Worm (Caenorhabditis elegans) whole organism, mixed stage, embryonic: Measurements from ENCODE around the gene C07H4.1.

Experiments used
- blmp-1 ChIP-seq: fragments of 150-350 bp; optimal IDR thresholded peaks from 2 replicates; lab custom pipeline; 2014; ENCODE audit warnings: missing biosample characterization, missing genetic modification characterization
- ceh-39 ChIP-seq: fragments of 150-350 bp; optimal IDR thresholded peaks from 2 replicates; lab custom pipeline; 2014; ENCODE audit warnings: missing biosample characterization, missing genetic modification characterization
- drap-1 ChIP-seq: fragments of 200-800 bp; sonication (Bioruptor generic); optimal IDR thresholded peaks from 3 replicates; lab custom pipeline; 2018; ENCODE audit warnings: mild to moderate bottlenecking, missing genetic modification characterization, missing compliant biosample characterization
- lin-13 ChIP-seq: fragments of 150-350 bp; optimal IDR thresholded peaks from 2 replicates; lab custom pipeline; 2014; ENCODE audit warnings: missing biosample characterization, missing genetic modification characterization
- lsy-2 ChIP-seq: fragments of 150-350 bp; optimal IDR thresholded peaks from 2 replicates; lab custom pipeline; 2014; ENCODE audit warnings: missing biosample characterization, missing genetic modification characterization
- nhr-12 ChIP-seq: fragments of 150-350 bp; optimal IDR thresholded peaks from 2 replicates; lab custom pipeline; 2014; ENCODE audit warnings: missing biosample characterization, missing genetic modification characterization
- nhr-237 ChIP-seq: fragments of 150-350 bp; optimal IDR thresholded peaks from 2 replicates; lab custom pipeline; 2014; ENCODE audit warnings: missing biosample characterization, missing genetic modification characterization
- nhr-76 ChIP-seq: sonication (generic microtip); optimal IDR thresholded peaks from 2 replicates; lab custom pipeline; 2017; ENCODE audit warnings: missing biosample characterization, missing genetic modification characterization
- pha-4 ChIP-seq: fragments of 150-350 bp; optimal IDR thresholded peaks from 2 replicates; lab custom pipeline; 2018; ENCODE audit warnings: missing biosample characterization, missing genetic modification reagents, missing genetic modification characterization
- sem-2 ChIP-seq: fragments of 200-800 bp; sonication (Bioruptor generic); optimal IDR thresholded peaks from 2 replicates; lab custom pipeline; 2018; ENCODE audit warnings: mild to moderate bottlenecking, missing genetic modification characterization, missing compliant biosample characterization
- snpc-4 ChIP-seq: fragments of 150-350 bp; optimal IDR thresholded peaks from 2 replicates; lab custom pipeline; 2014; ENCODE audit warnings: missing biosample characterization, missing genetic modification characterization
- unc-39 ChIP-seq: fragments of 150-350 bp; optimal IDR thresholded peaks from 2 replicates; lab custom pipeline; 2014; ENCODE audit warnings: missing biosample characterization, missing genetic modification characterization
- unc-62 ChIP-seq: fragments of 150-350 bp; optimal IDR thresholded peaks from 2 replicates; lab custom pipeline; 2014; ENCODE audit warnings: missing biosample characterization, missing genetic modification reagents, missing genetic modification characterization
- ztf-11 ChIP-seq: fragments of 150-350 bp; optimal IDR thresholded peaks from 2 replicates; lab custom pipeline; 2014; ENCODE audit warnings: missing biosample characterization, missing genetic modification characterization

ce11 chrII:9131363-9131762, 37.9 kb upstream of the C07H4.1 start, which contains the start of gene C16D2.1:
- TF ChIP-seq ztf-11 (tag; lab: Kevin White, UChicago) (no peak), blmp-1 (no peak), ceh-39 (tag; lab: Kevin White, UChicago) (no peak), nhr-76 (tag; lab: Kevin White, UChicago) (no peak), nhr-12 (tag; lab: Kevin White, UChicago) (no peak), pha-4 (tag; lab: Kevin White, UChicago) (no peak), lin-13 (no peak), unc-39 (tag; lab: Kevin White, UChicago) (no peak), unc-62 (GFP tag; lab: Kevin White, UChicago) (no peak), nhr-237 (tag; lab: Kevin White, UChicago) (no peak), snpc-4 (tag; lab: Kevin White, UChicago) (no peak), sem-2 (no peak), lsy-2 (no peak), drap-1 (GFP tag; lab: Kevin White, UChicago) (no peak)
